Worm (Caenorhabditis elegans) whole organism, L3 larva: ENCODE data around the gene C28D4.7.

Experiments
- ZK546.5 ChIP-seq: sonication (generic microtip); optimal IDR thresholded peaks from 2 replicates; lab custom pipeline; 2017; ENCODE audit warnings: missing biosample characterization, missing genetic modification characterization
- ceh-82 ChIP-seq: fragments of 150-350 bp; optimal IDR thresholded peaks from 2 replicates; lab custom pipeline; 2014; ENCODE audit warnings: missing biosample characterization, missing genetic modification characterization
- elt-3 ChIP-seq, 3 experiments: fragments of 150-350 bp in 1 of 3; sonication (generic microtip) in 2 of 3; optimal IDR thresholded peaks; 2 replicates in 2 of 3; 4 replicates in 1 of 3; lab custom pipeline; 2014 to 2017; ENCODE audit warnings: missing biosample characterization in 3 of 3, missing genetic modification characterization in 3 of 3
- fos-1 ChIP-seq: fragments of 150-350 bp; optimal IDR thresholded peaks from 2 replicates; lab custom pipeline; 2014; ENCODE audit warnings: missing biosample characterization, missing genetic modification characterization
- lin-15B ChIP-seq: fragments of 150-350 bp; optimal IDR thresholded peaks from 2 replicates; lab custom pipeline; 2014; ENCODE audit warnings: missing biosample characterization, missing genetic modification characterization
- nfya-1 ChIP-seq: sonication (generic microtip); optimal IDR thresholded peaks from 2 replicates; lab custom pipeline; 2017; ENCODE audit warnings: missing genetic modification characterization, mild to moderate bottlenecking, missing compliant biosample characterization, antibody characterized with exemption, moderate library complexity; ENCODE audit not compliant: insufficient read depth
- nhr-12 ChIP-seq: fragments of 150-350 bp; optimal IDR thresholded peaks from 2 replicates; lab custom pipeline; 2014; ENCODE audit warnings: missing biosample characterization, missing genetic modification characterization
- pha-4 ChIP-seq: fragments of 150-350 bp; optimal IDR thresholded peaks from 2 replicates; lab custom pipeline; 2014; ENCODE audit warnings: missing biosample characterization, missing genetic modification reagents, missing genetic modification characterization
- unc-39 ChIP-seq: sonication (generic microtip); optimal IDR thresholded peaks from 4 replicates; lab custom pipeline; 2017; ENCODE audit warnings: missing biosample characterization, missing genetic modification characterization
- unc-62 ChIP-seq: fragments of 150-350 bp; sonication (generic microtip); optimal IDR thresholded peaks from 4 replicates; lab custom pipeline; 2014; ENCODE audit warnings: missing biosample characterization, missing genetic modification reagents, missing genetic modification characterization
- zag-1 ChIP-seq: fragments of 150-350 bp; optimal IDR thresholded peaks from 2 replicates; lab custom pipeline; 2014; ENCODE audit warnings: missing biosample characterization, missing genetic modification characterization

DNA sequence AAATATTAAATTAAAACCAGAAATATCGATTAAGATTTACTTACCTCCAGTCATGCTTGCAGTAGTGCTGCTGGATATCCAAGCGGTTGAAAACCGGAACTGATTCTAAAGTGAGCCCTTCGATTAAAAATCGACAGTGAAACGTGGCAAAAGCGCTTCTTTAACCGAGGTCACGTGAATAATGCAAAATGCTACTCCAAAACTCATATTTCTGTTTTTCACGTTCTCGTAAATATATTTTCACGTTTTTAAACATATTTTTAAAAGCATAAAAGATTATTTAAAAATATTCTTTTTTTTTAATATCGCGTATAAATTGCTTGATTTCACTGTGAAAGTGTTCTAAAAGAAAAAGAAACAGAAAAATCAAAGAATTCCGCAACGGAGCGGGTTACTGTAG is 33.7 kb downstream of the C28D4.7 start, which contains the start of gene ant-1.3:
- TF ChIP-seq ZK546.5 (tag; lab: Kevin White, UChicago), result no peak
- TF ChIP-seq ceh-82 (tag; lab: Kevin White, UChicago), result no peak
- no peak for TF ChIP-seq nhr-12 (tag; lab: Kevin White, UChicago)
- no peak for TF ChIP-seq zag-1 (tag; lab: Kevin White, UChicago)
- TF ChIP-seq elt-3 (tag; optimal IDR thresholded peaks at IDR 0.05; lab: Kevin White, UChicago), result no peak
- TF ChIP-seq lin-15B (tag; lab: Kevin White, UChicago), result no peak
- TF ChIP-seq nfya-1, result no peak
- no peak for TF ChIP-seq pha-4 (tag; lab: Kevin White, UChicago)
- TF ChIP-seq unc-39, result no peak
- TF ChIP-seq unc-62 (GFP tag; lab: Kevin White, UChicago), result no peak
- TF ChIP-seq fos-1 (tag; lab: Kevin White, UChicago), result no peak
